Worm (Caenorhabditis elegans) whole organism, mixed stage, embryonic: ENCODE results near the gene Y48A6B.14.
"Not testable (repeated sequence)": the region's sequence is repeated elsewhere in the genome, so short reads cannot be mapped to it uniquely, and the experiment has no call there.

ENCODE experiments used
- M03D4.4 ChIP-seq: sonication (generic microtip); optimal IDR thresholded peaks from 2 replicates; lab custom pipeline; 2017; ENCODE audit warnings: mild to moderate bottlenecking, missing genetic modification characterization, missing compliant biosample characterization
- blmp-1 ChIP-seq: fragments of 150-350 bp; optimal IDR thresholded peaks from 2 replicates; lab custom pipeline; 2014; ENCODE audit warnings: missing biosample characterization, missing genetic modification characterization
- ceh-39 ChIP-seq: fragments of 150-350 bp; optimal IDR thresholded peaks from 2 replicates; lab custom pipeline; 2014; ENCODE audit warnings: missing biosample characterization, missing genetic modification characterization
- ceh-43 ChIP-seq: fragments of 200-800 bp; sonication (Bioruptor generic); optimal IDR thresholded peaks from 2 replicates; lab custom pipeline; 2018; ENCODE audit warnings: mild to moderate bottlenecking, missing genetic modification characterization, moderate library complexity, missing compliant biosample characterization
- ceh-83 ChIP-seq: fragments of 200-800 bp; sonication (Bioruptor generic); optimal IDR thresholded peaks from 2 replicates; lab custom pipeline; 2018; ENCODE audit warnings: mild to moderate bottlenecking, missing genetic modification characterization, missing compliant biosample characterization
- ces-1 ChIP-seq: fragments of 150-350 bp; optimal IDR thresholded peaks from 2 replicates; lab custom pipeline; 2014; ENCODE audit warnings: missing biosample characterization, missing genetic modification reagents, missing genetic modification characterization
- cnd-1 ChIP-seq: fragments of 200-800 bp; sonication (Bioruptor generic); optimal IDR thresholded peaks from 2 replicates; lab custom pipeline; 2018; ENCODE audit warnings: mild to moderate bottlenecking, missing genetic modification characterization, missing compliant biosample characterization
- drap-1 ChIP-seq: fragments of 200-800 bp; sonication (Bioruptor generic); optimal IDR thresholded peaks from 3 replicates; lab custom pipeline; 2018; ENCODE audit warnings: mild to moderate bottlenecking, missing genetic modification characterization, missing compliant biosample characterization
- elt-3 ChIP-seq: fragments of 150-350 bp; optimal IDR thresholded peaks from 2 replicates; lab custom pipeline; 2014; ENCODE audit warnings: missing biosample characterization, missing genetic modification characterization
- flh-1 ChIP-seq: fragments of 200-800 bp; sonication (Bioruptor generic); optimal IDR thresholded peaks from 2 replicates; lab custom pipeline; 2018; ENCODE audit warnings: mild to moderate bottlenecking, missing genetic modification characterization, moderate library complexity, missing compliant biosample characterization
- ham-2 ChIP-seq: fragments of 200-800 bp; sonication (Bioruptor generic); optimal IDR thresholded peaks from 2 replicates; lab custom pipeline; 2018; ENCODE audit warnings: mild to moderate bottlenecking, missing genetic modification characterization, missing compliant biosample characterization
- lin-13 ChIP-seq: fragments of 150-350 bp; optimal IDR thresholded peaks from 2 replicates; lab custom pipeline; 2014; ENCODE audit warnings: missing biosample characterization, missing genetic modification characterization
- lin-32 ChIP-seq: fragments of 200-800 bp; sonication (Bioruptor generic); optimal IDR thresholded peaks from 2 replicates; lab custom pipeline; 2018; ENCODE audit warnings: mild to moderate bottlenecking, missing genetic modification characterization, missing compliant biosample characterization
- lsy-2 ChIP-seq: fragments of 150-350 bp; optimal IDR thresholded peaks from 2 replicates; lab custom pipeline; 2014; ENCODE audit warnings: missing biosample characterization, missing genetic modification characterization
- mep-1 ChIP-seq: fragments of 150-350 bp; optimal IDR thresholded peaks from 2 replicates; lab custom pipeline; 2017; ENCODE audit warnings: missing biosample characterization, missing genetic modification reagents, missing genetic modification characterization, inconsistent platforms
- nhr-12 ChIP-seq: fragments of 150-350 bp; optimal IDR thresholded peaks from 2 replicates; lab custom pipeline; 2014; ENCODE audit warnings: missing biosample characterization, missing genetic modification characterization
- nhr-76 ChIP-seq: sonication (generic microtip); optimal IDR thresholded peaks from 2 replicates; lab custom pipeline; 2017; ENCODE audit warnings: missing biosample characterization, missing genetic modification characterization
- pha-4 ChIP-seq: fragments of 150-350 bp; optimal IDR thresholded peaks from 2 replicates; lab custom pipeline; 2018; ENCODE audit warnings: missing biosample characterization, missing genetic modification reagents, missing genetic modification characterization
- sem-2 ChIP-seq: fragments of 200-800 bp; sonication (Bioruptor generic); optimal IDR thresholded peaks from 2 replicates; lab custom pipeline; 2018; ENCODE audit warnings: mild to moderate bottlenecking, missing genetic modification characterization, missing compliant biosample characterization
- snpc-4 ChIP-seq: fragments of 150-350 bp; optimal IDR thresholded peaks from 2 replicates; lab custom pipeline; 2014; ENCODE audit warnings: missing biosample characterization, missing genetic modification characterization
- sptf-1 ChIP-seq: sonication (generic microtip); optimal IDR thresholded peaks from 2 replicates; lab custom pipeline; 2017; ENCODE audit warnings: mild to moderate bottlenecking, missing genetic modification characterization, moderate library complexity, missing compliant biosample characterization
- tbx-8 ChIP-seq: fragments of 200-800 bp; sonication (Bioruptor generic); optimal IDR thresholded peaks from 2 replicates; lab custom pipeline; 2018; ENCODE audit warnings: mild to moderate bottlenecking, missing genetic modification characterization, moderate library complexity, missing compliant biosample characterization
- unc-120 ChIP-seq: sonication (generic microtip); optimal IDR thresholded peaks from 2 replicates; lab custom pipeline; 2017; ENCODE audit warnings: missing genetic modification characterization, missing compliant biosample characterization; ENCODE audit not compliant: poor library complexity, severe bottlenecking
- unc-39 ChIP-seq: fragments of 150-350 bp; optimal IDR thresholded peaks from 2 replicates; lab custom pipeline; 2014; ENCODE audit warnings: missing biosample characterization, missing genetic modification characterization
- unc-62 ChIP-seq: fragments of 150-350 bp; optimal IDR thresholded peaks from 2 replicates; lab custom pipeline; 2014; ENCODE audit warnings: missing biosample characterization, missing genetic modification reagents, missing genetic modification characterization
- zip-8 ChIP-seq: fragments of 150-350 bp; optimal IDR thresholded peaks from 2 replicates; lab custom pipeline; 2014; ENCODE audit warnings: missing biosample characterization, missing genetic modification characterization
- ztf-11 ChIP-seq: fragments of 150-350 bp; optimal IDR thresholded peaks from 2 replicates; lab custom pipeline; 2014; ENCODE audit warnings: missing biosample characterization, missing genetic modification characterization

Gene Y48A6B.14

DNA sequence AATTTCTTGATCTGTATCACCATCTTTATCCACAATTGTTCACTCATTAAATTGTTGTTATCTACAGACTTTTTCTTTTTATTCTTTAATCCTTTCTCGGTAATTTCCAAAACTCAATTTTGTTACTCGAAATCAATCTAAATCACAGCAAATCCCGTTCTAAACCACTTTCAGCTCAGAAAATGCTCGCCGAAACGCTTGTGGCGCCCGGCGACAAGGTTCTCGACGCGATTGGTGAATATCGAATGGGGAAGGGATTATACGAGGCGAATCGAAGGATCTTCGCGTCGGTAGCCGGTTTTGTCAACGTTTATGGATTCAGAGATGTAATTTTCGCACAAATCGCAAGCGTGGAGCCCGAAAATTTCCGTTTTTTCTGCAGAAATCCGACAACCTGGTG is 22.5 kb upstream of the Y48A6B.14 start, which contains the start of gene exos-1:
Gene exos-1, plus strand, starts transcription at position 175 of the 400 bp plus-strand sequence.
- TF ChIP-seq nhr-76 (tag; lab: Kevin White, UChicago) (no peak), ces-1 (GFP tag; lab: Kevin White, UChicago) (no peak), cnd-1 (tag; lab: Kevin White, UChicago) (no peak), unc-120 (tag; lab: Kevin White, UChicago) (no peak), lin-13 (no peak), elt-3 (tag; lab: Kevin White, UChicago) (no peak), ztf-11 (tag; lab: Kevin White, UChicago) (no peak), flh-1 (GFP tag; lab: Kevin White, UChicago) (no peak), lsy-2 (tag; lab: Kevin White, UChicago) (no peak), sptf-1 (no peak), pha-4 (tag; lab: Kevin White, UChicago) (no peak), drap-1 (GFP tag; lab: Kevin White, UChicago) (no peak), nhr-12 (tag; lab: Kevin White, UChicago) (no peak), sem-2 (GFP tag; lab: Kevin White, UChicago) (no peak), zip-8 (tag; lab: Kevin White, UChicago) (no peak)

DNA sequence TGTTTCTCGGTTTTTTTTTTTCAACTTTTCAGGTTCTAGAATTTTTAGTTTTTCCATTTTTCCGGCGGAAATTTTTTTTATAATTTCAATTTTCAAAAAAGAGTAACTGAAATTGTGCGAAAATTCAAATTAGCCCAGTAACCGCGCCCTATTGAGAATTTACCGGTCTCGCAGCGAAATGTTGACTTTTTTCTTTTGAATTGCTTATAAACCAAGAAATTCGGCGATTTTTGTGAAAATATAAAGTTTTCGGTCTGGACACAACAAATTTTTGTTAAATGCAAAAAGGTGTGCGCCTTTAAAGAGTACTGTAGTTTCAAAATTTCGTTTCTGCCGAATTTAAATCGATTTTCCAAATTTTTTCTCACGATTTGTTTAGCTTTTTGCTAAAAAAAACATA is 20.8 kb upstream of the Y48A6B.14 start:
- TF ChIP-seq ceh-39 (tag; lab: Kevin White, UChicago) = no peak
- no peak for TF ChIP-seq sptf-1
- TF ChIP-seq blmp-1 = no peak
- TF ChIP-seq lsy-2 (tag; lab: Kevin White, UChicago) = no peak
- TF ChIP-seq snpc-4 = no peak
- no peak for TF ChIP-seq elt-3 (tag; lab: Kevin White, UChicago)
- TF ChIP-seq ham-2 (GFP tag; lab: Kevin White, UChicago) = no peak
- TF ChIP-seq drap-1 (GFP tag; lab: Kevin White, UChicago) = no peak
- no peak for TF ChIP-seq lin-32 (GFP tag; lab: Kevin White, UChicago)
- TF ChIP-seq nhr-76 (tag; lab: Kevin White, UChicago) = no peak
- TF ChIP-seq ceh-43 (GFP tag; lab: Kevin White, UChicago) = no peak

DNA sequence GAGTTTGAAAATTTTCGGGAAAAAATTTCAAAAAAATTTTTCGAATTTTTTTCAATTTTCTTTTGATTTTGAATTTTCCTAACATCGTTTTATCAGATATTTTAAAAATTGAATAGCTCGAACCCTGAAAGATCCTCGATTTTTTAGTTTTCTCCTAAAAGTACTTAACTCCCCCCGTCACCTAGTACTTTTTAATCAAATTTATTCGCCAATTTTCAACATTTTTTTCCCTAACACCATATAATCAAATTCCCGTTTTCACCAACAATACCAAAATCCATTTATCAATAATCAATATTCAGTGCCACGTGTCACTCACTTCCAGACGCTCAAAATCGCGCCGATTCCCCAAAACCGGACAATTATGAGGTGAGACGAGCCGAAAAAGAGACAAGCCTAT is 19.1 kb upstream of the Y48A6B.14 start, which contains the start of gene kvs-4:
Gene kvs-4, plus strand, starts transcription at position 301 of the 400 bp plus-strand sequence.
- no peak for TF ChIP-seq lin-13
- TF ChIP-seq nhr-76 (tag; lab: Kevin White, UChicago) = no peak

DNA sequence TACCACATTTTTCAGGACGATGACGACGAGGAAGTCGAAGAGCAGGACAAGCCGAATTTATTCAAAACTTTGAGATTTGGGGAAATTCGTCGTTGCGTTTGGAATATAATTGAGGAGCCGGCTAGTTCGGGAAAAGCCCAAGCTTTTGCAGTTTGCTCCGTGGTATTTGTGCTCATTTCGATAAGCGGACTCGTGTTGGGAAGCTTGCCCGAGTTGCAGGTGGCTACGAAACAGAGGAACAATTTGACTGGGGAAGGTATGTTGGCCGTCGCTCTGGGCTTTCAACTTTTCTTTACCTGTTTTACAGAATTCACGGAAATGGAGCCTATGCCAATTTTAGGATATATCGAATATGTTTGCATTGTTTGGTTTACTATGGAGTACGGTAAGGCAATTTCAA is 9.1 kb upstream of the Y48A6B.14 start:
- peak; percentile 11 for TF ChIP-seq ceh-83 (GFP tag; lab: Kevin White, UChicago)
- no peak for TF ChIP-seq snpc-4
- no peak for TF ChIP-seq M03D4.4

DNA sequence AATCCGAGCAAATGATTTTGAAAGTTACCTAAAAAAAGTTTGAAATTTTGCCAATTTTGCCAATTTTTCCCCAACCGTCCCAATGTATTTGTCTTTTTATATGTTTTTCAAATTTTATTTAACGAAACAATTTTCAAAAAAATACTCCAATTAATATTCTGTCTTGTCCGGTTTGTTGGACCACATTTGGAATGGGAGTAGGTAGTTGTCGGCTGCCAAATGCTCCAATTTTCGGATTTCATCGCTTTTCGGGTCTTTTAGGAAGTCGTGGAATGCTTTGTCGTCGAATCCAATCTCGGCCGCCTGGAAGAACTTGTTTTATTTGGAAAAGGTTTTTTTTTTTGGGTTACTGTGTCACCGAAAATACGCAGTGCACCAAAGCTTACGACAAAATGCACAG is 6.3 kb upstream of the Y48A6B.14 start:
- no peak for TF ChIP-seq nhr-76 (tag; lab: Kevin White, UChicago)
- no peak for TF ChIP-seq tbx-8 (GFP tag; lab: Kevin White, UChicago)

DNA sequence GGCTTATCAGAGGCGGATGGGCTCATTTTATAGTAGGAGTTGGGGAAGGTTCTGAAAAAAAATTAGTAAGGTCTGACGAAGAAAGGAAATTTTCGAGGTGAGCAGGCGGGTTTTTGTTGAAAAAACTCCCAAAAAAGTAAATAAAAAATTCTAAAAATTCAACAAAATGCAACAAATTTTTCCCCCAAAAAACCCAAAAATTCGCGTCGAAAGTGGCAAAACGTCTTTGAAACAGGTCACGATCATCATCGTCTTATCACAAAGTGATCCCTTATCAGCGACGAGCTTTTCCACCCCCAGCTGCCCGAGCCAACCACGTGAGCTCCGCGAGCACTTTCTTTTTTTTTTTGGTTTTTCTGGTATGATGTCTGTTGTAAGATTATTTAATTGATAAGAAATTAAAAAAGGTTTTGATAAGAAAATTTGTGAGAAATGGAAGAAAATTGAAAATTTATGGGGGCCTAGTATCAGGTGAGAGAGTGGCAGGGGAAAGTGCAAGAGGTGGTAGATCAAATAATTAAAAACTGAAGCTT is 4.8 kb upstream of the Y48A6B.14 start, which contains the start of gene Y48A6B.7:
Gene Y48A6B.7, minus strand, starts transcription at position 51 of the 533 bp plus-strand sequence.
- TF ChIP-seq lin-13 (no peak), blmp-1 (no peak), ceh-83 (GFP tag; lab: Kevin White, UChicago) (no peak), unc-62 (GFP tag; lab: Kevin White, UChicago) (no peak), cnd-1 (tag; lab: Kevin White, UChicago) (no peak), pha-4 (tag; lab: Kevin White, UChicago) (no peak), mep-1 (tag; lab: Kevin White, UChicago) (no peak), ceh-43 (GFP tag; lab: Kevin White, UChicago) (no peak), unc-39 (tag; lab: Kevin White, UChicago) (no peak)

DNA sequence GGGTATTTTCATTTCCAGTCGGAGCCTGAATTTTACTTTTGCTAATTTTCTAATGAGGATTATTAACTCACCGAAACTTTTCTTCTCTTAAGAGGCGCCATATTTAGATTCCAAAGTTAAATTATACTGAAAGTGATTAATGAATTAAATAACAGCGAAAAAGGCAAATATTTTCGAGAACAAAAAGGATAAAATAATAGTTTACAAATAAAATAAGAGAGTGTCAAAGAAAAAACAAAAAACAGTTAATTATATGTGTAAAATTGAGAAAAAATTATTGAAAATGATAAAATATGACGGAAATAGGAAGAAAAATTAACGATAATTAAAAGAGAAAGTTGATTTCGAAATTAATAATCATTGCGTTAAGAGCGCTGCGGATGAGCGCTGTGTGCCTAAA is 2.1 kb upstream of the Y48A6B.14 start, which contains the start of gene Y48A6B.8:
Gene Y48A6B.8, minus strand, starts transcription at position 101 of the 400 bp plus-strand sequence.
- TF ChIP-seq nhr-76, elt-3, pha-4 (tag; lab: Kevin White, UChicago): not testable (repeated sequence)
- TF ChIP-seq, all 35 proteins: peak for 0; not testable (repeated sequence) for 35
